Fruit fly (Drosophila melanogaster) whole organism, embryonic: ENCODE data around the gene CG42571.

Source experiments
- Abd-B ChIP-seq: fragments of 200-800 bp; sonication (Bioruptor generic); optimal IDR thresholded peaks from 2 replicates; lab custom pipeline; 2018; ENCODE audit warnings: missing biosample characterization, mild to moderate bottlenecking, missing genetic modification characterization, moderate library complexity
- BEAF-32 ChIP-seq: fragments of 200-800 bp; sonication (Bioruptor generic); optimal IDR thresholded peaks from 3 replicates; lab custom pipeline; 2017; ENCODE audit warnings: missing biosample characterization, missing genetic modification characterization, mild to moderate bottlenecking, moderate library complexity, missing genetic modification reagents
- CG1024 ChIP-seq: fragments of 200-800 bp; sonication (Bioruptor generic); IDR thresholded peaks from 2 replicates; pipeline ENCODE4 v1.3.6; 2022; ENCODE audit warnings: missing biosample characterization, missing genetic modification characterization
- CG12769 ChIP-seq: fragments of 200-800 bp; sonication (Bioruptor generic); optimal IDR thresholded peaks from 2 replicates; lab custom pipeline; 2019; ENCODE audit warnings: missing biosample characterization, mild to moderate bottlenecking, missing genetic modification characterization, moderate library complexity
- CG13424 ChIP-seq: fragments of 200-800 bp; sonication (Bioruptor generic); optimal IDR thresholded peaks from 2 replicates; lab custom pipeline; 2019; ENCODE audit warnings: missing biosample characterization, mild to moderate bottlenecking, missing genetic modification characterization, moderate library complexity
- CG14441 ChIP-seq: fragments of 200-800 bp; sonication (Bioruptor generic); IDR thresholded peaks from 2 replicates; pipeline ENCODE4 v1.3.6; 2022; ENCODE audit warnings: missing biosample characterization, missing genetic modification characterization
- CG17361 ChIP-seq: fragments of 200-800 bp; sonication (Bioruptor generic); IDR thresholded peaks from 3 replicates; pipeline ENCODE4 v1.3.6; 2022; ENCODE audit warnings: missing biosample characterization, missing genetic modification characterization
- CG1832 ChIP-seq: fragments of 200-800 bp; sonication (Bioruptor generic); optimal IDR thresholded peaks from 2 replicates; lab custom pipeline; 2017; ENCODE audit warnings: missing biosample characterization, mild to moderate bottlenecking, missing genetic modification characterization, inconsistent platforms
- CG18764 ChIP-seq: fragments of 200-800 bp; sonication (Bioruptor generic); optimal IDR thresholded peaks from 3 replicates; lab custom pipeline; 2016; ENCODE audit warnings: missing biosample characterization, missing genetic modification characterization
- CG2678 ChIP-seq: fragments of 200-800 bp; sonication (Bioruptor generic); optimal IDR thresholded peaks from 3 replicates; lab custom pipeline; 2019; ENCODE audit warnings: missing biosample characterization, mild to moderate bottlenecking, missing genetic modification characterization, moderate library complexity
- CG2875 ChIP-seq: fragments of 200-800 bp; sonication (Bioruptor generic); optimal IDR thresholded peaks from 2 replicates; lab custom pipeline; 2017; ENCODE audit warnings: missing biosample characterization, mild to moderate bottlenecking, missing genetic modification characterization, missing genetic modification reagents
- CG31388 ChIP-seq: fragments of 200-800 bp; sonication (Bioruptor generic); optimal IDR thresholded peaks from 2 replicates; lab custom pipeline; 2016; ENCODE audit warnings: missing biosample characterization, missing genetic modification characterization
- CG32772 ChIP-seq: fragments of 200-800 bp; sonication (Bioruptor generic); IDR thresholded peaks from 2 replicates; pipeline ENCODE4 v1.3.6; 2022; ENCODE audit warnings: missing biosample characterization, missing genetic modification characterization
- CG3838 ChIP-seq: fragments of 200-800 bp; sonication (Bioruptor generic); optimal IDR thresholded peaks from 3 replicates; lab custom pipeline; 2016; ENCODE audit warnings: missing biosample characterization, missing genetic modification characterization
- CG4282 ChIP-seq: fragments of 200-800 bp; sonication (Bioruptor generic); optimal IDR thresholded peaks from 2 replicates; lab custom pipeline; 2016; ENCODE audit warnings: missing biosample characterization, missing genetic modification characterization
- CG4328 ChIP-seq: fragments of 200-800 bp; sonication (Bioruptor generic); optimal IDR thresholded peaks from 3 replicates; lab custom pipeline; 2017; ENCODE audit warnings: missing biosample characterization, missing genetic modification reagents, missing genetic modification characterization
- CG4404 ChIP-seq: fragments of 200-800 bp; sonication (Bioruptor generic); IDR thresholded peaks from 2 replicates; pipeline ENCODE4 v1.3.6; 2022; ENCODE audit warnings: missing biosample characterization, missing genetic modification characterization
- CG4820 ChIP-seq: fragments of 200-800 bp; sonication (Bioruptor generic); optimal IDR thresholded peaks from 3 replicates; lab custom pipeline; 2016; ENCODE audit warnings: missing biosample characterization, missing genetic modification characterization
- CG6765 ChIP-seq: fragments of 200-800 bp; sonication (Bioruptor generic); optimal IDR thresholded peaks from 3 replicates; lab custom pipeline; 2017; ENCODE audit warnings: missing biosample characterization, mild to moderate bottlenecking, missing genetic modification characterization
- CG7963 ChIP-seq: fragments of 200-800 bp; sonication (Bioruptor generic); IDR thresholded peaks from 3 replicates; pipeline ENCODE4 v1.3.6; 2022; ENCODE audit warnings: missing biosample characterization, missing genetic modification characterization; ENCODE audit not compliant: partially characterized antibody
- CG8089 ChIP-seq: fragments of 200-800 bp; sonication (Bioruptor generic); optimal IDR thresholded peaks from 3 replicates; lab custom pipeline; 2016; ENCODE audit warnings: missing biosample characterization, missing genetic modification characterization
- CG8765 ChIP-seq: fragments of 200-800 bp; sonication (Bioruptor generic); IDR thresholded peaks from 2 replicates; pipeline ENCODE4 v1.3.6; 2022; ENCODE audit warnings: missing biosample characterization, missing genetic modification characterization
- Camta ChIP-seq: fragments of 200-800 bp; sonication (Bioruptor generic); optimal IDR thresholded peaks from 2 replicates; lab custom pipeline; 2016; ENCODE audit warnings: missing biosample characterization, missing genetic modification characterization
- Dbx ChIP-seq: fragments of 200-800 bp; sonication (Bioruptor generic); IDR thresholded peaks from 3 replicates; pipeline ENCODE4 v1.3.6; 2022; ENCODE audit warnings: missing biosample characterization, missing genetic modification characterization
- Deaf1 ChIP-seq: fragments of 200-800 bp; optimal IDR thresholded peaks from 3 replicates; lab custom pipeline; 2019; ENCODE audit warnings: missing biosample characterization, mild to moderate bottlenecking, missing genetic modification characterization, moderate library complexity
- Dip2 ChIP-seq: fragments of 200-800 bp; sonication (Bioruptor generic); IDR thresholded peaks from 2 replicates; pipeline ENCODE4 v1.3.6; 2022; ENCODE audit warnings: missing biosample characterization, missing genetic modification characterization
- Fer1 ChIP-seq: fragments of 200-800 bp; sonication (Bioruptor generic); optimal IDR thresholded peaks from 2 replicates; lab custom pipeline; 2017; ENCODE audit warnings: missing biosample characterization, mild to moderate bottlenecking, missing genetic modification characterization
- H2.0 ChIP-seq: fragments of 200-800 bp; sonication (Bioruptor generic); IDR thresholded peaks from 2 replicates; pipeline ENCODE4 v1.3.6; 2022; ENCODE audit warnings: missing biosample characterization, missing genetic modification characterization
- HLH54F ChIP-seq: fragments of 200-800 bp; sonication (Bioruptor generic); optimal IDR thresholded peaks from 3 replicates; lab custom pipeline; 2016; ENCODE audit warnings: missing biosample characterization, missing genetic modification characterization
- Hsf ChIP-seq: fragments of 200-800 bp; sonication (Bioruptor generic); optimal IDR thresholded peaks from 3 replicates; lab custom pipeline; 2016; ENCODE audit warnings: missing biosample characterization, missing genetic modification characterization
- Lpt ChIP-seq: fragments of >200 bp; optimal IDR thresholded peaks from 2 replicates; lab custom pipeline; 2018; ENCODE audit warnings: missing biosample characterization, missing genetic modification characterization
- Max ChIP-seq: fragments of 200-800 bp; sonication (Bioruptor generic); optimal IDR thresholded peaks from 2 replicates; lab custom pipeline; 2016; ENCODE audit warnings: missing biosample characterization, mild to moderate bottlenecking, missing genetic modification characterization
- Nf-YC ChIP-seq: fragments of 200-800 bp; optimal IDR thresholded peaks from 3 replicates; lab custom pipeline; 2019; ENCODE audit warnings: missing biosample characterization, mild to moderate bottlenecking, missing genetic modification characterization, moderate library complexity
- Oli ChIP-seq: fragments of 200-800 bp; sonication (Bioruptor generic); optimal IDR thresholded peaks from 2 replicates; lab custom pipeline; 2018; ENCODE audit warnings: missing biosample characterization, mild to moderate bottlenecking, missing genetic modification characterization, moderate library complexity
- Pdp1 ChIP-seq, 2 experiments: fragments of 200-800 bp; sonication (Bioruptor generic); optimal IDR thresholded peaks; 3 replicates each; lab custom pipeline; 2016; ENCODE audit warnings: missing biosample characterization in 2 of 2, missing genetic modification characterization in 2 of 2, mild to moderate bottlenecking in 1 of 2, moderate library complexity in 1 of 2
- Spps ChIP-seq: fragments of 200-800 bp; sonication (Bioruptor generic); optimal IDR thresholded peaks from 2 replicates; lab custom pipeline; 2018; ENCODE audit warnings: missing biosample characterization, mild to moderate bottlenecking, missing genetic modification characterization
- ash1 ChIP-seq: fragments of 200-800 bp; sonication (Bioruptor generic); optimal IDR thresholded peaks from 2 replicates; lab custom pipeline; 2018; ENCODE audit warnings: missing biosample characterization, mild to moderate bottlenecking, missing genetic modification characterization
- dm ChIP-seq: fragments of 200-800 bp; sonication (Bioruptor generic); optimal IDR thresholded peaks from 3 replicates; lab custom pipeline; 2016; ENCODE audit warnings: missing biosample characterization, missing genetic modification characterization
- dpn ChIP-seq, 2 experiments: fragments of 200-800 bp; sonication (Bioruptor generic); optimal IDR thresholded peaks; 3 replicates each; lab custom pipeline; 2016; ENCODE audit warnings: missing biosample characterization in 2 of 2, missing genetic modification characterization in 2 of 2
- dysf ChIP-seq: fragments of 200-800 bp; sonication (Bioruptor generic); IDR thresholded peaks from 3 replicates; pipeline ENCODE4 v1.3.6; 2022; ENCODE audit warnings: missing biosample characterization, missing genetic modification characterization
- gce ChIP-seq: fragments of 200-800 bp; sonication (Bioruptor generic); IDR thresholded peaks from 3 replicates; pipeline ENCODE4 v1.3.6; 2022; ENCODE audit warnings: missing biosample characterization, missing genetic modification characterization
- maf-S ChIP-seq: fragments of 200-800 bp; sonication (Bioruptor generic); optimal IDR thresholded peaks from 2 replicates; lab custom pipeline; 2016; ENCODE audit warnings: missing biosample characterization, missing genetic modification characterization
- nerfin-2 ChIP-seq: fragments of 200-800 bp; sonication (Bioruptor generic); IDR thresholded peaks from 2 replicates; pipeline ENCODE4 v1.3.6; 2022; ENCODE audit warnings: missing biosample characterization, missing genetic modification characterization; ENCODE audit not compliant: partially characterized antibody
- oc ChIP-seq: fragments of 200-800 bp; sonication (Bioruptor generic); optimal IDR thresholded peaks from 2 replicates; lab custom pipeline; 2018; ENCODE audit warnings: missing biosample characterization, mild to moderate bottlenecking, missing genetic modification characterization, moderate library complexity
- sd ChIP-seq: fragments of 200-800 bp; sonication (Bioruptor generic); optimal IDR thresholded peaks from 3 replicates; lab custom pipeline; 2018; ENCODE audit warnings: missing biosample characterization, mild to moderate bottlenecking, missing genetic modification characterization, moderate library complexity
- slp2 ChIP-seq: fragments of 200-800 bp; sonication (Bioruptor generic); optimal IDR thresholded peaks from 2 replicates; lab custom pipeline; 2016; ENCODE audit warnings: missing biosample characterization, missing genetic modification characterization
- ssp ChIP-seq: fragments of 200-800 bp; sonication (Bioruptor generic); IDR thresholded peaks from 2 replicates; pipeline ENCODE4 v1.3.6; 2022; ENCODE audit warnings: missing biosample characterization, missing genetic modification characterization
- trem ChIP-seq: fragments of 200-800 bp; optimal IDR thresholded peaks from 3 replicates; lab custom pipeline; 2019; ENCODE audit warnings: missing biosample characterization, mild to moderate bottlenecking, missing genetic modification characterization, moderate library complexity
- vvl ChIP-seq: fragments of 200-800 bp; sonication (Bioruptor generic); IDR thresholded peaks from 2 replicates; pipeline ENCODE4 v1.3.6; 2022; ENCODE audit warnings: missing biosample characterization, missing genetic modification characterization
- wek ChIP-seq: fragments of 200-800 bp; sonication (Bioruptor generic); optimal IDR thresholded peaks from 3 replicates; lab custom pipeline; 2018; ENCODE audit warnings: missing biosample characterization, mild to moderate bottlenecking, missing genetic modification characterization, moderate library complexity
- z ChIP-seq: fragments of 200-800 bp; sonication (Bioruptor generic); IDR thresholded peaks from 3 replicates; pipeline ENCODE4 v1.3.6; 2022; ENCODE audit warnings: missing biosample characterization, missing genetic modification characterization
- zf30C ChIP-seq: fragments of 200-800 bp; sonication (Bioruptor generic); optimal IDR thresholded peaks from 3 replicates; lab custom pipeline; 2018; ENCODE audit warnings: missing biosample characterization, mild to moderate bottlenecking, missing genetic modification characterization

The CG42571 gene

DNA sequence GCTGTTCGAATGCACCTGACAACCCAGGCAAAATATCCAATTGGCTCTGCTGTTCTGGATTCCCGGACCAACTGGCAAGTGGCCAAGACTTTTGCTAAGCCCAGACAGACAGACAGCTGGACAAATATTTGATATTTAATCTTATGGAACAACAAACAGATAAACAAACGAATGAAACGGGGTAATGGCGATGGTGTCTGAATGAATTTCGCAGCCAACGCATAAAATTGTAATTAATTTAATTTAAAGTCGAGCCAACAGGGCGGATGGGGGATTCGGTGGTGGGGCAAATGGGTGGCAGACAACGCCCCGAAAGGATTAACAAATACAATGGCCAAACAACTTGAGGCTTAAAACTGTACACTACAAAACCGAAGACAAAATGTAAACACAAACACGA, 25.6 kb downstream of the CG42571 start (continued):
- TF ChIP-seq Dbx (GFP tag; lab: Robert Waterston, UW), result no peak
- TF ChIP-seq Abd-B, result no peak
- TF ChIP-seq zf30C, result no peak
- TF ChIP-seq Nf-YC (tag; lab: Kevin White, UChicago), result no peak
- TF ChIP-seq CG31388 (GFP tag; lab: Kevin White, UChicago), result no peak
- no peak for TF ChIP-seq CG7963
- TF ChIP-seq HLH54F (GFP tag; lab: Kevin White, UChicago), result no peak
- TF ChIP-seq Pdp1 (GFP tag; optimal IDR thresholded peaks at IDR 0.05; lab: Kevin White, UChicago), result no peak
- no peak for TF ChIP-seq oc (tag; lab: Kevin White, UChicago)
- no peak for TF ChIP-seq CG18764 (GFP tag; lab: Kevin White, UChicago)
- no peak for TF ChIP-seq CG8765 (GFP tag; lab: Robert Waterston, UW)
- TF ChIP-seq CG2875, result peak; percentile 32
- peak; percentile 27 for TF ChIP-seq Fer1 (GFP tag; lab: Kevin White, UChicago)
- no peak for TF ChIP-seq CG17361 (GFP tag; lab: Robert Waterston, UW)
- TF ChIP-seq BEAF-32 (GFP tag; lab: Kevin White, UChicago), result no peak
- TF ChIP-seq CG32772 (GFP tag; lab: Robert Waterston, UW), result no peak
- no peak for TF ChIP-seq nerfin-2 (GFP tag; lab: Robert Waterston, UW)
- no peak for TF ChIP-seq vvl (GFP tag; lab: Robert Waterston, UW)
- TF ChIP-seq CG14441, result no peak
- no peak for TF ChIP-seq Max (GFP tag; lab: Kevin White, UChicago)
- TF ChIP-seq CG4282 (GFP tag; lab: Kevin White, UChicago), result no peak
- peak; percentile 2 for TF ChIP-seq wek (GFP tag; lab: Kevin White, UChicago)
- peak; percentile 53 for TF ChIP-seq CG6765 (GFP tag; lab: Kevin White, UChicago)
- no peak for TF ChIP-seq CG1832 (GFP tag; lab: Kevin White, UChicago)
- TF ChIP-seq CG8089, result no peak
- TF ChIP-seq CG2678 (tag; lab: Kevin White, UChicago), result peak; percentile 30
- TF ChIP-seq slp2 (GFP tag; lab: Kevin White, UChicago), result no peak
- no peak for TF ChIP-seq CG1024 (GFP tag; lab: Robert Waterston, UW)
- no peak for TF ChIP-seq dpn (GFP tag; optimal IDR thresholded peaks at IDR 0.05; lab: Kevin White, UChicago)
- no peak for TF ChIP-seq H2.0
- TF ChIP-seq z, result no peak
- TF ChIP-seq Hsf (GFP tag; lab: Kevin White, UChicago), result no peak
- TF ChIP-seq CG4820 (GFP tag; lab: Kevin White, UChicago), result no peak
- TF ChIP-seq CG12769, result peak; percentile 25
- TF ChIP-seq Dip2 (GFP tag; lab: Robert Waterston, UW), result no peak
- TF ChIP-seq sd (tag; lab: Kevin White, UChicago), result no peak
- TF ChIP-seq dm (GFP tag; lab: Kevin White, UChicago), result no peak
- no peak for TF ChIP-seq Lpt (GFP tag; lab: Kevin White, UChicago)
- no peak for TF ChIP-seq Spps (tag; lab: Kevin White, UChicago)
- TF ChIP-seq CG4328 (GFP tag; lab: Kevin White, UChicago), result no peak
- TF ChIP-seq gce, result no peak
- TF ChIP-seq CG3838 (GFP tag; lab: Kevin White, UChicago), result no peak
- no peak for TF ChIP-seq Camta (GFP tag; lab: Kevin White, UChicago)
- TF ChIP-seq maf-S (GFP tag; lab: Kevin White, UChicago), result no peak
- TF ChIP-seq dysf, result no peak
- no peak for TF ChIP-seq Deaf1 (tag; lab: Kevin White, UChicago)
- TF ChIP-seq trem (tag; lab: Kevin White, UChicago), result no peak
- no peak for TF ChIP-seq ash1 (GFP tag; lab: Kevin White, UChicago)
- TF ChIP-seq Oli (tag; lab: Kevin White, UChicago), result no peak
- TF ChIP-seq CG4404 (GFP tag; lab: Robert Waterston, UW), result no peak
- TF ChIP-seq ssp (GFP tag; lab: Robert Waterston, UW), result no peak
- no peak for TF ChIP-seq CG13424 (tag; lab: Kevin White, UChicago)
